Worm (Caenorhabditis elegans): Measurements from ENCODE around the gene nhr-66.

ce11 chrIV:8225357-8225756 lies 11.0 kb downstream of the nhr-66 start, which contains the start of gene serp-1.2:
- TF ChIP-seq nhr-11 (tag; optimal IDR thresholded peaks at IDR 0.05) (no peak), ZK546.5 (tag; optimal IDR thresholded peaks at IDR 0.05) (no peak), ceh-82 (tag; optimal IDR thresholded peaks at IDR 0.05) (no peak), unc-39 (tag; optimal IDR thresholded peaks at IDR 0.05) (no peak)
